Worm (Caenorhabditis elegans): ENCODE measurements around the gene fbxb-22.

The fbxb-22 gene

ce11 chrIII:11861123-11861522 lies 22.4 kb downstream of the fbxb-22 start:
- no peak for TF ChIP-seq hnd-1 (tag; optimal IDR thresholded peaks at IDR 0.05)
- no peak for TF ChIP-seq hmbx-1 (tag; optimal IDR thresholded peaks at IDR 0.05)
- no peak for TF ChIP-seq tbx-11 (GFP tag; IDR thresholded peaks at IDR 0.05)
- TF ChIP-seq tra-4 (tag; optimal IDR thresholded peaks at IDR 0.05): no peak
- TF ChIP-seq ceh-36 (tag; optimal IDR thresholded peaks at IDR 0.05): no peak
- TF ChIP-seq pes-1 (GFP tag; IDR thresholded peaks at IDR 0.05): no peak
- TF ChIP-seq flt-1 (GFP tag; IDR thresholded peaks at IDR 0.05): no peak
- no peak for TF ChIP-seq scrt-1 (GFP tag; IDR thresholded peaks at IDR 0.05)
- TF ChIP-seq ceh-13 (GFP tag; optimal IDR thresholded peaks at IDR 0.05): no peak
- no peak for TF ChIP-seq aly-1 (tag; optimal IDR thresholded peaks at IDR 0.05)

- TF ChIP-seq ceh-13 (GFP tag; optimal IDR thresholded peaks at IDR 0.05) (no peak), hnd-1 (tag; optimal IDR thresholded peaks at IDR 0.05) (no peak), tbx-37 (GFP tag; conservative IDR thresholded peaks at IDR 0.05) (no peak), B0310.2 (tag; optimal IDR thresholded peaks at IDR 0.05) (no peak), tbx-11 (GFP tag; IDR thresholded peaks at IDR 0.05) (no peak), ama-1 (optimal IDR thresholded peaks at IDR 0.05) (no peak), ceh-36 (tag; optimal IDR thresholded peaks at IDR 0.05) (no peak), sea-1 (GFP tag; conservative IDR thresholded peaks at IDR 0.05) (no peak), tra-4 (tag; optimal IDR thresholded peaks at IDR 0.05) (no peak), flt-1 (GFP tag; IDR thresholded peaks at IDR 0.05) (no peak), pes-1 (GFP tag; IDR thresholded peaks at IDR 0.05) (no peak)
Observed at ce11 chrIII:11856852-11857251, 26.7 kb downstream of the fbxb-22 start.

- TF ChIP-seq ets-7 (tag; optimal IDR thresholded peaks at IDR 0.05): no peak
- no peak for TF ChIP-seq tbx-11 (GFP tag; IDR thresholded peaks at IDR 0.05)
- TF ChIP-seq flt-1 (GFP tag; IDR thresholded peaks at IDR 0.05): no peak
- TF ChIP-seq aly-1 (tag; optimal IDR thresholded peaks at IDR 0.05): no peak
- TF ChIP-seq tbx-37 (GFP tag; conservative IDR thresholded peaks at IDR 0.05): no peak
Observed at ce11 chrIII:11853533-11853932, 30.0 kb downstream of the fbxb-22 start.

- TF ChIP-seq ceh-36 (tag; optimal IDR thresholded peaks at IDR 0.05): no peak
- no peak for TF ChIP-seq hnd-1 (tag; optimal IDR thresholded peaks at IDR 0.05)
- no peak for TF ChIP-seq tra-4 (tag; optimal IDR thresholded peaks at IDR 0.05)
- no peak for TF ChIP-seq flt-1 (GFP tag; IDR thresholded peaks at IDR 0.05)
- TF ChIP-seq hmbx-1 (tag; optimal IDR thresholded peaks at IDR 0.05): no peak
- no peak for TF ChIP-seq tbx-11 (GFP tag; IDR thresholded peaks at IDR 0.05)
- no peak for TF ChIP-seq tbx-37 (GFP tag; conservative IDR thresholded peaks at IDR 0.05)
Observed at ce11 chrIII:11849590-11849989, 34.0 kb downstream of the fbxb-22 start.

ce11 chrIII:11848317-11848716 lies 35.2 kb downstream of the fbxb-22 start:
- TF ChIP-seq hnd-1 (tag; optimal IDR thresholded peaks at IDR 0.05): no peak
- no peak for TF ChIP-seq F13C5.2 (tag; optimal IDR thresholded peaks at IDR 0.05)
- no peak for TF ChIP-seq ama-1 (optimal IDR thresholded peaks at IDR 0.05)
- no peak for TF ChIP-seq ceh-13 (GFP tag; optimal IDR thresholded peaks at IDR 0.05)
- TF ChIP-seq hmbx-1 (tag; optimal IDR thresholded peaks at IDR 0.05): no peak
- no peak for TF ChIP-seq tbx-37 (GFP tag; conservative IDR thresholded peaks at IDR 0.05)
- no peak for TF ChIP-seq hmg-4 (GFP tag; optimal IDR thresholded peaks at IDR 0.05)
- TF ChIP-seq ets-7 (tag; optimal IDR thresholded peaks at IDR 0.05): peak; percentile 25
- TF ChIP-seq sea-1 (GFP tag; conservative IDR thresholded peaks at IDR 0.05): 0 out of 2 replicates have a peak, but pooled peaks have one; percentile 60
- peak; percentile 70 for TF ChIP-seq pes-1 (GFP tag; IDR thresholded peaks at IDR 0.05)
- TF ChIP-seq tbx-11 (GFP tag; IDR thresholded peaks at IDR 0.05): 0 out of 2 replicates have a peak, but pooled peaks have one; percentile 30
- TF ChIP-seq ceh-36 (tag; optimal IDR thresholded peaks at IDR 0.05): no peak
- TF ChIP-seq aly-1 (tag; optimal IDR thresholded peaks at IDR 0.05): no peak
- TF ChIP-seq flt-1 (GFP tag; IDR thresholded peaks at IDR 0.05): peak; percentile 33; the same call in 1 of the 2 replicates
- TF ChIP-seq tra-4 (tag; optimal IDR thresholded peaks at IDR 0.05): no peak
- no peak for TF ChIP-seq scrt-1 (GFP tag; IDR thresholded peaks at IDR 0.05)
- no peak for TF ChIP-seq B0310.2 (tag; optimal IDR thresholded peaks at IDR 0.05)

- TF ChIP-seq tra-4 (tag; optimal IDR thresholded peaks at IDR 0.05) (no peak), tbx-37 (GFP tag; conservative IDR thresholded peaks at IDR 0.05) (0 out of 2 replicates have a peak, but pooled peaks have one; percentile 8)
Observed at ce11 chrIII:11847658-11848202, 35.8 kb downstream of the fbxb-22 start, which contains the start of gene mif-1. Gene mif-1, plus strand, starts transcription at chrIII:11848152.

- TF ChIP-seq tbx-11 (GFP tag; IDR thresholded peaks at IDR 0.05) (no peak), scrt-1 (GFP tag; IDR thresholded peaks at IDR 0.05) (no peak), ets-7 (tag; optimal IDR thresholded peaks at IDR 0.05) (no peak), flt-1 (GFP tag; IDR thresholded peaks at IDR 0.05) (no peak), tra-4 (tag; optimal IDR thresholded peaks at IDR 0.05) (no peak), ceh-13 (GFP tag; optimal IDR thresholded peaks at IDR 0.05) (no peak), aly-1 (tag; optimal IDR thresholded peaks at IDR 0.05) (no peak), pes-1 (GFP tag; IDR thresholded peaks at IDR 0.05) (no peak), ceh-36 (tag; optimal IDR thresholded peaks at IDR 0.05) (no peak), ama-1 (optimal IDR thresholded peaks at IDR 0.05) (no peak), sea-1 (GFP tag; conservative IDR thresholded peaks at IDR 0.05) (no peak), B0310.2 (tag; optimal IDR thresholded peaks at IDR 0.05) (no peak), tbx-37 (GFP tag; conservative IDR thresholded peaks at IDR 0.05) (no peak), hnd-1 (tag; optimal IDR thresholded peaks at IDR 0.05) (no peak)
Observed at ce11 chrIII:11847014-11847413, 36.5 kb downstream of the fbxb-22 start.

- no peak for TF ChIP-seq aly-1 (tag; optimal IDR thresholded peaks at IDR 0.05)
- no peak for TF ChIP-seq tra-4 (tag; optimal IDR thresholded peaks at IDR 0.05)
- no peak for TF ChIP-seq scrt-1 (GFP tag; IDR thresholded peaks at IDR 0.05)
- TF ChIP-seq ets-7 (tag; optimal IDR thresholded peaks at IDR 0.05): no peak
- TF ChIP-seq tbx-11 (GFP tag; IDR thresholded peaks at IDR 0.05): no peak
- no peak for TF ChIP-seq tbx-37 (GFP tag; conservative IDR thresholded peaks at IDR 0.05)
- no peak for TF ChIP-seq F13C5.2 (tag; optimal IDR thresholded peaks at IDR 0.05)
- TF ChIP-seq pes-1 (GFP tag; IDR thresholded peaks at IDR 0.05): no peak
- TF ChIP-seq sea-1 (GFP tag; conservative IDR thresholded peaks at IDR 0.05): no peak
- no peak for TF ChIP-seq B0310.2 (tag; optimal IDR thresholded peaks at IDR 0.05)
- TF ChIP-seq ceh-13 (GFP tag; optimal IDR thresholded peaks at IDR 0.05): no peak
- TF ChIP-seq hmbx-1 (tag; optimal IDR thresholded peaks at IDR 0.05): no peak
- TF ChIP-seq ama-1 (optimal IDR thresholded peaks at IDR 0.05): no peak
- no peak for TF ChIP-seq hmg-4 (GFP tag; optimal IDR thresholded peaks at IDR 0.05)
- no peak for TF ChIP-seq hnd-1 (tag; optimal IDR thresholded peaks at IDR 0.05)
Observed at ce11 chrIII:11846365-11846764, 37.2 kb downstream of the fbxb-22 start, which contains the start of gene ntl-3. Gene ntl-3, minus strand, starts transcription at chrIII:11846465.
